Worm (Caenorhabditis elegans) whole organism, midembryonic: ENCODE results near the gene T05A7.1.

Experiments used
- T22C8.4 ChIP-seq: fragments of 200-800 bp; sonication (Bioruptor generic); IDR thresholded peaks from 2 replicates; pipeline ENCODE4 v1.3.6; 2022; ENCODE audit warnings: missing genetic modification characterization, missing compliant biosample characterization
- cog-1 ChIP-seq: sonication (generic microtip); optimal IDR thresholded peaks from 2 replicates; lab custom pipeline; 2016; ENCODE audit warnings: missing genetic modification characterization, missing compliant biosample characterization
- flt-1 ChIP-seq: fragments of 200-800 bp; sonication (Bioruptor generic); IDR thresholded peaks from 2 replicates; pipeline ENCODE4 v1.3.6; 2022; ENCODE audit warnings: missing genetic modification characterization, missing compliant biosample characterization
- klf-2 ChIP-seq: fragments of 200-800 bp; sonication (Bioruptor generic); conservative IDR thresholded peaks from 2 replicates; pipeline ENCODE4 v1.3.6; 2022; ENCODE audit warnings: missing genetic modification reagents, missing genetic modification characterization, missing compliant biosample characterization
- med-1 ChIP-seq: sonication (generic microtip); optimal IDR thresholded peaks from 2 replicates; lab custom pipeline; 2017; ENCODE audit warnings: missing genetic modification characterization, mild to moderate bottlenecking, missing compliant biosample characterization, antibody characterized with exemption, missing genetic modification reagents; ENCODE audit not compliant: insufficient read depth
- ref-1 ChIP-seq: fragments of 200-800 bp; sonication (Bioruptor generic); conservative IDR thresholded peaks from 2 replicates; pipeline ENCODE4 v1.3.6; 2022; ENCODE audit warnings: missing genetic modification reagents, missing genetic modification characterization, missing compliant biosample characterization
- tab-1 ChIP-seq: fragments of 200-800 bp; sonication (Bioruptor generic); IDR thresholded peaks from 2 replicates; pipeline ENCODE4 v1.3.6; 2022; ENCODE audit warnings: missing genetic modification characterization, missing compliant biosample characterization
- ztf-23 ChIP-seq: fragments of 200-800 bp; sonication (Bioruptor generic); IDR thresholded peaks from 2 replicates; pipeline ENCODE4 v1.3.6; 2022; ENCODE audit warnings: missing genetic modification reagents, missing genetic modification characterization, missing compliant biosample characterization
- ztf-29 ChIP-seq: fragments of 200-800 bp; sonication (Bioruptor generic); IDR thresholded peaks from 2 replicates; pipeline ENCODE4 v1.3.6; 2022; ENCODE audit warnings: missing genetic modification reagents, missing genetic modification characterization, missing compliant biosample characterization

DNA sequence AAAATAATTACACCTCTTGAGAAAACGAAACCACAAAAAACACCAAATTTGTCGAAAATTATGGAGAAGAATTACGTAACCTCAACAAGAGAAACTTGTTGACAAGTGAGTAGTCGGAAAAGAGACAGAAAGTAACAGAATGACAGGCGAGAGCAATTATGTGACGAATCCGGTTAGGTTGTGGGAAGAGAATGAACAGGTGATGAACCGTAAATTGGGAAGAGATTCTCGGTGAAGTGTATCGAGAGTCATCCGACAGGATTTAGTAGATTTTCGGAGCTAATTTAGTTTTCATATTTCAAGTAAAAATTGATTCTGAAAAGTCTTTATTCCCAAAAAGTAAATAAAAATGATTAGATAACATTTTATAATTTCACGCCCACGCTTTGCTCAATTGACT, 3.4 kb downstream of the T05A7.1 start, which contains the start of gene T05A7.7:
- no peak for TF ChIP-seq flt-1
- no peak for TF ChIP-seq ztf-29 (GFP tag; lab: Robert Waterston, UW)
- TF ChIP-seq tab-1 (GFP tag; lab: Robert Waterston, UW), result no peak
- no peak for TF ChIP-seq ref-1 (GFP tag; lab: Robert Waterston, UW)
- TF ChIP-seq klf-2 (GFP tag; lab: Robert Waterston, UW), result no peak
- TF ChIP-seq med-1 (GFP tag; lab: Kevin White, UChicago), result no peak
- no peak for TF ChIP-seq T22C8.4 (GFP tag; lab: Robert Waterston, UW)
- TF ChIP-seq cog-1 (tag; lab: Kevin White, UChicago), result no peak
- no peak for TF ChIP-seq ztf-23 (GFP tag; lab: Robert Waterston, UW)
